Worm (Caenorhabditis elegans): ENCODE results near the gene sptf-2.

Gene sptf-2

DNA sequence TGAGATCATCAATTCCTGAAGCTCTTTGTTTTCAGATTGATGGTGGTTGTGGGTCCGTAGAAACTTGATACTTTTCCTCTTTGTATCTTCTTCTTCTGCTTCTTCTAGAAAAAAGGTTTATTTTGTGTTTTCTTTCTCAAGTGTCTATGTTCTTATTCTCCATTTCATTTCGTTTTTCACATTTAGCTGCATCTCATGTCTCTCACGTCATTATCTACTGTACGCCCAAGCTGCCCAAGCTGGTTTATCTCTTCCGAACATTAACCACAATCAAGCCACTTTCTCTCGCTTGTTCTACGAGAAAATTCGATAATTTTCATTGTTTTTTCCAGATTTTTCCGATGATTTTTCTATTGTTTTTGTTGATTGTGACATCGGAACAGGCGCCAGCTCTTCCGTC, 26.0 kb upstream of the sptf-2 start, which contains the start of gene F28C6.5:
Gene F28C6.5, plus strand, starts transcription at position 301 of the 400 bp plus-strand sequence.
- no peak for TF ChIP-seq B0019.2 (GFP tag; conservative IDR thresholded peaks at IDR 0.05)
- TF ChIP-seq ztf-18 (tag; optimal IDR thresholded peaks at IDR 0.05) = no peak
- TF ChIP-seq mxl-1 (tag; optimal IDR thresholded peaks at IDR 0.05) = no peak
- TF ChIP-seq nfya-1 (tag; optimal IDR thresholded peaks at IDR 0.05; ENCODE audit: borderline replicate concordance, insufficient read depth) = no peak
- no peak for TF ChIP-seq lin-26 (GFP tag; IDR thresholded peaks at IDR 0.05)

DNA sequence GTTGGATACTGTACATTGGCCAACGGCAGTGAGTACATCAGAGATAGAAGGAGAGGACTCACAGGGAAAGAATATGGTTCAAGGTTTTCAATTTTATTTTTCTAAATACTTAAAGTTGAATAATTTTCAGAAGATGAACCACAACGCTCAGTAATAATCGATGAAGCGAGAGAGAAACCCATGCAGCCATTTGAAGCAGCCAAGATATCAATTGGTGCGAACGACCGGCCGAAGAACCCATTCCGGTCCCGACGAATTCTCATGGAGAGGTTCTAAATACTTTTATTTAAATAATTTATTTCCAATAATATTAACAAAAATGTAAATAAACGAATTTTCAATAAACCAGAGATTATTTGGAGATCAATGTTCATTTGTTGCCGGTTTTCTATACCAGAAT, 25.1 kb upstream of the sptf-2 start, which contains the start of gene pigg-1:
Gene pigg-1, minus strand, starts transcription at position 101 of the 400 bp plus-strand sequence.
- TF ChIP-seq atf-7 (tag; optimal IDR thresholded peaks at IDR 0.05) (no peak), ztf-22 (GFP tag; optimal IDR thresholded peaks at IDR 0.05) (no peak), sdz-38 (tag; optimal IDR thresholded peaks at IDR 0.05) (no peak), attf-3 (GFP tag; conservative IDR thresholded peaks at IDR 0.05) (no peak), mes-4 (tag; optimal IDR thresholded peaks at IDR 0.05) (no peak), F57A8.1 (GFP tag; optimal IDR thresholded peaks at IDR 0.05) (no peak), C06A6.2 (GFP tag; conservative IDR thresholded peaks at IDR 0.05) (no peak), mcd-1 (GFP tag; IDR thresholded peaks at IDR 0.05) (no peak), madf-10 (tag; optimal IDR thresholded peaks at IDR 0.05) (no peak), ceh-27 (GFP tag; optimal IDR thresholded peaks at IDR 0.05) (no peak), F49E8.2 (tag; optimal IDR thresholded peaks at IDR 0.05; ENCODE audit: insufficient read depth) (no peak)

DNA sequence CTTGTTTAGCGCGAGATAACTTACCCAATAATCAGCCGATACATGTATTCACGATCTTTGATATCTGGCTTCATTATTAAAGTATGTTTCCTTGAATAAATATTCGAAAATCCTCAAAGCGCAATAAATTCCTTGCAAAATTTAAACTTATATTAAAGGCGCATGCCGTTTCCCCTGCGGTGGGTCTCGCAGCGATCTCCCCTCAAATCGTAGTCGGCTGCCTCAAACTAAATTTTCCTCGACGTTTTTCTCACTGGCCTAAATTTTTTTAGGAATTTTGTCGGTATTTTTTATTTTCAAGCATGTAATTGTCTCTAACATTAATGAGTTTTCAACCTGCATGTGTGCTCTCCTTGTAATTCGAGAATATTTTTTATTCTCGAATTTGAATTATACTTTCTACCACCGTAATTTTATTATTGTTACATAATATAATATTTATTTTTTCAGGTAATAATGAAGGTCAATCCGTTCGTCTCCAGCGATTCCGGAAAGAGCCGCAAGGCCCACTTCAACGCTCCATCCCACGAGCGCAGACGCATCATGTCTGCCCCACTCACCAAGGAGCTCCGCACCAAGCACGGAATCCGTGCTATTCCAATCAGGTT, 22.8 kb upstream of the sptf-2 start, which contains the start of the genes cpf-1 and rpl-26:
Gene cpf-1, minus strand, starts transcription at position 104 of the 608 bp plus-strand sequence.
Gene rpl-26, plus strand, starts transcription at position 449 of the 608 bp plus-strand sequence.
- TF ChIP-seq madf-6 (GFP tag; IDR thresholded peaks at IDR 0.05) (peak; percentile 38; the same call in 1 of the 2 replicates), F23B12.7 (tag; optimal IDR thresholded peaks at IDR 0.05; ENCODE audit: insufficient read depth) (peak; percentile 30), F33H1.4 (GFP tag; IDR thresholded peaks at IDR 0.05) (peak; percentile 88), lin-26 (GFP tag; IDR thresholded peaks at IDR 0.05) (no peak), zfh-2 (GFP tag; conservative IDR thresholded peaks at IDR 0.05) (0 out of 2 replicates have a peak, but pooled peaks have one; percentile 8), lin-54 (GFP tag; optimal IDR thresholded peaks at IDR 0.05) (peak; percentile 60), snpc-4 (GFP tag; optimal IDR thresholded peaks at IDR 0.05) (peak; percentile 71), snpc-4 (tag; optimal IDR thresholded peaks at IDR 0.05) (peak; percentile 55 to 80 (median 74)), efl-1 (GFP tag; optimal IDR thresholded peaks at IDR 0.05) (peak; percentile 9), dox-1 (GFP tag; IDR thresholded peaks at IDR 0.05) (no peak), hmg-1.2 (GFP tag; IDR thresholded peaks at IDR 0.05) (peak; percentile 28; the same call in 1 of the 2 replicates), snpc-1.3 (tag; optimal IDR thresholded peaks at IDR 0.05; ENCODE audit: insufficient read depth) (peak; percentile 34), attf-5 (GFP tag; optimal IDR thresholded peaks at IDR 0.05) (peak; percentile 18), mcd-1 (GFP tag; IDR thresholded peaks at IDR 0.05) (peak; percentile 32; the same call in 1 of the 2 replicates), snpc-1.1 (tag; optimal IDR thresholded peaks at IDR 0.05; ENCODE audit: insufficient read depth) (peak; percentile 54), K12H6.12 (tag; optimal IDR thresholded peaks at IDR 0.05) (no peak), lsl-1 (GFP tag; optimal IDR thresholded peaks at IDR 0.05) (peak; percentile 34), zim-3 (tag; optimal IDR thresholded peaks at IDR 0.05) (no peak), tbp1 (GFP tag; optimal IDR thresholded peaks at IDR 0.05) (peak; percentile 33), sptf-2 (GFP tag; optimal IDR thresholded peaks at IDR 0.05) (peak; percentile 92)

Measured in whole organism, young adult.